1 fruit fly cellular context compared by ENCODE assay signal in genomic region chr3L:10678545-10679067, dm6.
TF ChIP-seq lines count a peak whose summit lies in the region.

No protein-coding gene starts in this region.

TF ChIP-seq in whole organism, embryonic, 481 proteins besides CTCF, POLR2A, EP300 and RAD21 (continued from another document and continues in another):
- TF ChIP-seq CG32767 (GFP tag; IDR thresholded peaks at IDR 0.05; lab: Robert Waterston, UW): peak; percentile 94
- TF ChIP-seq ac (GFP tag; optimal IDR thresholded peaks at IDR 0.05; lab: Kevin White, UChicago): peak; percentile 71
- peak; percentile 91 for TF ChIP-seq Awh (GFP tag; IDR thresholded peaks at IDR 0.05; lab: Robert Waterston, UW)
- TF ChIP-seq CG7786 (GFP tag; optimal IDR thresholded peaks at IDR 0.05; lab: Kevin White, UChicago): peak; percentile 87
- no peak for TF ChIP-seq D (optimal IDR thresholded peaks at IDR 0.05; lab: Kevin White, UChicago)
- peak; percentile 96 for TF ChIP-seq D (GFP tag; optimal IDR thresholded peaks at IDR 0.05; lab: Kevin White, UChicago)
- peak; percentile 86 for TF ChIP-seq ind (GFP tag; optimal IDR thresholded peaks at IDR 0.05; lab: Kevin White, UChicago)
- peak; percentile 76 for TF ChIP-seq p53 (GFP tag; optimal IDR thresholded peaks at IDR 0.05; lab: Kevin White, UChicago)
- TF ChIP-seq ems (GFP tag; optimal IDR thresholded peaks at IDR 0.05; lab: Kevin White, UChicago): peak; percentile 89
- peak; percentile 96 for TF ChIP-seq bcd (GFP tag; optimal IDR thresholded peaks at IDR 0.05; lab: Kevin White, UChicago)
- peak; percentile 20 for TF ChIP-seq luna (GFP tag; optimal IDR thresholded peaks at IDR 0.05; lab: Kevin White, UChicago)
- peak in 1 of 2 experiments; percentile 75 for TF ChIP-seq insv (GFP tag; optimal IDR thresholded peaks at IDR 0.05; lab: Kevin White, UChicago)
- no peak for TF ChIP-seq Opbp (GFP tag; IDR thresholded peaks at IDR 0.05; lab: Robert Waterston, UW; ENCODE audit: partially characterized antibody)
- TF ChIP-seq prd (optimal IDR thresholded peaks at IDR 0.05; lab: Kevin White, UChicago): no peak
- peak; percentile 95 for TF ChIP-seq prd (GFP tag; IDR thresholded peaks at IDR 0.05; lab: Robert Waterston, UW)
- TF ChIP-seq PHDP (tag; optimal IDR thresholded peaks at IDR 0.05; lab: Kevin White, UChicago): peak; percentile 94
- TF ChIP-seq ab (GFP tag; optimal IDR thresholded peaks at IDR 0.05; lab: Kevin White, UChicago): no peak
- TF ChIP-seq ap (GFP tag; IDR thresholded peaks at IDR 0.05; lab: Robert Waterston, UW): peak; percentile 93
- TF ChIP-seq Doc3 (GFP tag; IDR thresholded peaks at IDR 0.05; lab: Robert Waterston, UW; ENCODE audit: partially characterized antibody): no peak
- peak; percentile 94 for TF ChIP-seq CG17359 (tag; optimal IDR thresholded peaks at IDR 0.05; lab: Kevin White, UChicago)
- peak; percentile 68 for TF ChIP-seq Bdp1 (GFP tag; optimal IDR thresholded peaks at IDR 0.05; lab: Kevin White, UChicago)
- peak; percentile 96 for TF ChIP-seq lab (GFP tag; optimal IDR thresholded peaks at IDR 0.05; lab: Kevin White, UChicago)
- no peak for TF ChIP-seq usp (GFP tag; optimal IDR thresholded peaks at IDR 0.05; lab: Kevin White, UChicago)
- TF ChIP-seq sim (GFP tag; IDR thresholded peaks at IDR 0.05; lab: Robert Waterston, UW): peak; percentile 81
- TF ChIP-seq Asciz (GFP tag; optimal IDR thresholded peaks at IDR 0.05; lab: Kevin White, UChicago): peak; percentile 95
- peak; percentile 85 for TF ChIP-seq CG9609 (GFP tag; optimal IDR thresholded peaks at IDR 0.05; lab: Kevin White, UChicago)
- TF ChIP-seq tap (tag; optimal IDR thresholded peaks at IDR 0.05; lab: Kevin White, UChicago): peak; percentile 93
- peak; percentile 92 for TF ChIP-seq CG15601 (tag; optimal IDR thresholded peaks at IDR 0.05; lab: Kevin White, UChicago)
- TF ChIP-seq chm (GFP tag; IDR thresholded peaks at IDR 0.05; lab: Robert Waterston, UW): peak; percentile 88
- peak; percentile 67 for TF ChIP-seq gcm2 (GFP tag; optimal IDR thresholded peaks at IDR 0.05; lab: Kevin White, UChicago)
- TF ChIP-seq CG4282 (GFP tag; optimal IDR thresholded peaks at IDR 0.05; lab: Kevin White, UChicago): peak; percentile 9
- TF ChIP-seq CG7987 (GFP tag; optimal IDR thresholded peaks at IDR 0.05; lab: Kevin White, UChicago): peak; percentile 85
- TF ChIP-seq BtbVII (GFP tag; optimal IDR thresholded peaks at IDR 0.05; lab: Kevin White, UChicago): peak; percentile 95
- TF ChIP-seq Deaf1 (tag; optimal IDR thresholded peaks at IDR 0.05; lab: Kevin White, UChicago): peak; percentile 81
- no peak for TF ChIP-seq sna (GFP tag; IDR thresholded peaks at IDR 0.05; lab: Robert Waterston, UW; ENCODE audit: partially characterized antibody)
- TF ChIP-seq CG30020 (tag; optimal IDR thresholded peaks at IDR 0.05; lab: Kevin White, UChicago): peak; percentile 83
- TF ChIP-seq fd3F (GFP tag; optimal IDR thresholded peaks at IDR 0.05; lab: Kevin White, UChicago): peak; percentile 86
- TF ChIP-seq eve (GFP tag; optimal IDR thresholded peaks at IDR 0.05; lab: Kevin White, UChicago): peak in 1 of 2 experiments; percentile 94
- TF ChIP-seq psq (GFP tag; optimal IDR thresholded peaks at IDR 0.05; lab: Kevin White, UChicago): peak; percentile 63
- peak; percentile 98 for TF ChIP-seq Sox100B (GFP tag; optimal IDR thresholded peaks at IDR 0.05; lab: Kevin White, UChicago)
- peak; percentile 70 for TF ChIP-seq MTF-1 (GFP tag; optimal IDR thresholded peaks at IDR 0.05; lab: Kevin White, UChicago; ENCODE audit: borderline replicate concordance)
- TF ChIP-seq az2 (GFP tag; optimal IDR thresholded peaks at IDR 0.05; lab: Kevin White, UChicago): peak; percentile 90
- TF ChIP-seq cwo (GFP tag; optimal IDR thresholded peaks at IDR 0.05; lab: Kevin White, UChicago): peak; percentile 94
- peak; percentile 94 for TF ChIP-seq caup (GFP tag; optimal IDR thresholded peaks at IDR 0.05; lab: Kevin White, UChicago; ENCODE audit: severe bottlenecking)
- peak; percentile 99 for TF ChIP-seq CG18262 (tag; optimal IDR thresholded peaks at IDR 0.05; lab: Kevin White, UChicago)
- TF ChIP-seq CG12659 (GFP tag; optimal IDR thresholded peaks at IDR 0.05; lab: Kevin White, UChicago): peak; percentile 96
- TF ChIP-seq Tbp (GFP tag; optimal IDR thresholded peaks at IDR 0.05; lab: Kevin White, UChicago): no peak
- peak; percentile 93 for TF ChIP-seq D19A (tag; optimal IDR thresholded peaks at IDR 0.05; lab: Kevin White, UChicago)
- TF ChIP-seq CG13287 (GFP tag; IDR thresholded peaks at IDR 0.05; lab: Robert Waterston, UW; ENCODE audit: partially characterized antibody): no peak
- TF ChIP-seq CG11247 (GFP tag; IDR thresholded peaks at IDR 0.05; lab: Robert Waterston, UW): peak; percentile 83
- peak; percentile 42 for TF ChIP-seq yki (optimal IDR thresholded peaks at IDR 0.05; lab: Kevin White, UChicago)
- TF ChIP-seq lbe (GFP tag; optimal IDR thresholded peaks at IDR 0.05; lab: Kevin White, UChicago): no peak
- TF ChIP-seq CG14667 (GFP tag; IDR thresholded peaks at IDR 0.05; lab: Robert Waterston, UW): peak; percentile 91
- TF ChIP-seq MBD-R2 (GFP tag; IDR thresholded peaks at IDR 0.05; lab: Robert Waterston, UW): peak; percentile 76
- peak; percentile 90 for TF ChIP-seq Aef1 (GFP tag; IDR thresholded peaks at IDR 0.05; lab: Robert Waterston, UW)
- TF ChIP-seq ftz-f1 (GFP tag; optimal IDR thresholded peaks at IDR 0.05; lab: Kevin White, UChicago): peak; percentile 48
- TF ChIP-seq Ravus (GFP tag; IDR thresholded peaks at IDR 0.05; lab: Robert Waterston, UW): peak; percentile 83
- peak; percentile 82 for TF ChIP-seq Mad (GFP tag; optimal IDR thresholded peaks at IDR 0.05; lab: Kevin White, UChicago)
- TF ChIP-seq CG10267 (tag; optimal IDR thresholded peaks at IDR 0.05; lab: Kevin White, UChicago): peak; percentile 92
- peak; percentile 84 for TF ChIP-seq trem (tag; optimal IDR thresholded peaks at IDR 0.05; lab: Kevin White, UChicago)
- TF ChIP-seq CG11085 (GFP tag; IDR thresholded peaks at IDR 0.05; lab: Robert Waterston, UW): no peak; the same call in none of the 2 replicates
- TF ChIP-seq sob (GFP tag; IDR thresholded peaks at IDR 0.05; lab: Robert Waterston, UW): peak; percentile 86
- TF ChIP-seq CG3726 (GFP tag; IDR thresholded peaks at IDR 0.05; lab: Robert Waterston, UW): peak; percentile 89; the same call in 1 of the 3 replicates
- peak; percentile 82 for TF ChIP-seq gce (GFP tag; IDR thresholded peaks at IDR 0.05; lab: Robert Waterston, UW)
- TF ChIP-seq Sry-β (GFP tag; optimal IDR thresholded peaks at IDR 0.05; lab: Kevin White, UChicago): peak; percentile 61
- TF ChIP-seq tna (GFP tag; IDR thresholded peaks at IDR 0.05; lab: Robert Waterston, UW; ENCODE audit: partially characterized antibody): no peak
- no peak for TF ChIP-seq unc-4 (GFP tag; IDR thresholded peaks at IDR 0.05; lab: Robert Waterston, UW; ENCODE audit: partially characterized antibody)
- TF ChIP-seq CG5953 (GFP tag; IDR thresholded peaks at IDR 0.05; lab: Robert Waterston, UW): peak; percentile 87
- peak; percentile 86 for TF ChIP-seq sens-2 (GFP tag; IDR thresholded peaks at IDR 0.05; lab: Robert Waterston, UW)
- peak; percentile 96 for TF ChIP-seq CG2120 (GFP tag; optimal IDR thresholded peaks at IDR 0.05; lab: Kevin White, UChicago)
- TF ChIP-seq CG8290 (GFP tag; optimal IDR thresholded peaks at IDR 0.05; lab: Kevin White, UChicago): peak; percentile 79
- peak; percentile 65 to 82 for TF ChIP-seq CG8290 (tag; optimal IDR thresholded peaks at IDR 0.05; lab: Kevin White, UChicago)
- TF ChIP-seq CG9876 (GFP tag; optimal IDR thresholded peaks at IDR 0.05; lab: Kevin White, UChicago): peak; percentile 26
- peak; percentile 67 for TF ChIP-seq CG33213 (GFP tag; optimal IDR thresholded peaks at IDR 0.05; lab: Kevin White, UChicago)
- no peak for TF ChIP-seq Sin3A (optimal IDR thresholded peaks at IDR 0.05; lab: Kevin White, UChicago)
- peak; percentile 91 for TF ChIP-seq CG12219 (GFP tag; optimal IDR thresholded peaks at IDR 0.05; lab: Kevin White, UChicago)
- TF ChIP-seq CG6813 (GFP tag; optimal IDR thresholded peaks at IDR 0.05; lab: Kevin White, UChicago): peak; percentile 89
- TF ChIP-seq sqz (GFP tag; optimal IDR thresholded peaks at IDR 0.05; lab: Kevin White, UChicago): peak; percentile 88
- TF ChIP-seq CG7963 (GFP tag; IDR thresholded peaks at IDR 0.05; lab: Robert Waterston, UW; ENCODE audit: partially characterized antibody): no peak
- peak; percentile 96 for TF ChIP-seq CG17361 (GFP tag; IDR thresholded peaks at IDR 0.05; lab: Robert Waterston, UW)
- peak; percentile 79 for TF ChIP-seq Jarid2 (GFP tag; optimal IDR thresholded peaks at IDR 0.05; lab: Kevin White, UChicago)
- TF ChIP-seq Eip74EF (GFP tag; optimal IDR thresholded peaks at IDR 0.05; lab: Kevin White, UChicago): peak in 1 of 2 experiments; percentile 97
- TF ChIP-seq bab2 (GFP tag; optimal IDR thresholded peaks at IDR 0.05; lab: Kevin White, UChicago): peak; percentile 88
- TF ChIP-seq mirr (GFP tag; optimal IDR thresholded peaks at IDR 0.05; lab: Kevin White, UChicago): peak; percentile 83
- TF ChIP-seq ci (GFP tag; IDR thresholded peaks at IDR 0.05; lab: Robert Waterston, UW): no peak; the same call in none of the 3 replicates
- TF ChIP-seq CG7745 (tag; optimal IDR thresholded peaks at IDR 0.05; lab: Kevin White, UChicago): peak; percentile 22
- TF ChIP-seq Doc2 (GFP tag; IDR thresholded peaks at IDR 0.05; lab: Robert Waterston, UW): no peak
- peak; percentile 90 for TF ChIP-seq croc (GFP tag; conservative IDR thresholded peaks at IDR 0.05; lab: Robert Waterston, UW)
- no peak for TF ChIP-seq CG6791 (GFP tag; IDR thresholded peaks at IDR 0.05; lab: Robert Waterston, UW; ENCODE audit: partially characterized antibody)
- peak; percentile 93 for TF ChIP-seq Hsf (GFP tag; optimal IDR thresholded peaks at IDR 0.05; lab: Kevin White, UChicago)
- peak; percentile 34; the same call in 1 of the 3 replicates for TF ChIP-seq CG34224 (GFP tag; IDR thresholded peaks at IDR 0.05; lab: Robert Waterston, UW; ENCODE audit: partially characterized antibody)
- peak; percentile 94 for TF ChIP-seq CG7372 (GFP tag; IDR thresholded peaks at IDR 0.05; lab: Robert Waterston, UW)
- TF ChIP-seq maf-S (GFP tag; optimal IDR thresholded peaks at IDR 0.05; lab: Kevin White, UChicago): peak; percentile 88
- peak; percentile 77 for TF ChIP-seq jing (GFP tag; optimal IDR thresholded peaks at IDR 0.05; lab: Kevin White, UChicago)
- peak; percentile 2 for TF ChIP-seq CG17186 (GFP tag; optimal IDR thresholded peaks at IDR 0.05; lab: Kevin White, UChicago)
- TF ChIP-seq vvl (GFP tag; IDR thresholded peaks at IDR 0.05; lab: Robert Waterston, UW): peak; percentile 97
- peak; percentile 83 for TF ChIP-seq grn (GFP tag; optimal IDR thresholded peaks at IDR 0.05; lab: Kevin White, UChicago)
- peak; percentile 80 for TF ChIP-seq fu2 (GFP tag; optimal IDR thresholded peaks at IDR 0.05; lab: Kevin White, UChicago)
- TF ChIP-seq corto (GFP tag; optimal IDR thresholded peaks at IDR 0.05; lab: Kevin White, UChicago): no peak
- peak; percentile 83 for TF ChIP-seq CG10654 (GFP tag; optimal IDR thresholded peaks at IDR 0.05; lab: Kevin White, UChicago)
- no peak for TF ChIP-seq sc (optimal IDR thresholded peaks at IDR 0.05; lab: Kevin White, UChicago)
- TF ChIP-seq sc (GFP tag; optimal IDR thresholded peaks at IDR 0.05; lab: Kevin White, UChicago): peak; percentile 86
- peak; percentile 96 for TF ChIP-seq CG10543 (GFP tag; optimal IDR thresholded peaks at IDR 0.05; lab: Kevin White, UChicago)
- peak; percentile 95 for TF ChIP-seq nau (GFP tag; optimal IDR thresholded peaks at IDR 0.05; lab: Kevin White, UChicago)
- TF ChIP-seq Taf1 (GFP tag; IDR thresholded peaks at IDR 0.05; lab: Robert Waterston, UW): peak; percentile 74; the same call in 1 of the 2 replicates
- TF ChIP-seq CG5245 (GFP tag; optimal IDR thresholded peaks at IDR 0.05; lab: Kevin White, UChicago): peak; percentile 67
- peak; percentile 74 for TF ChIP-seq CG1647 (GFP tag; optimal IDR thresholded peaks at IDR 0.05; lab: Kevin White, UChicago)
- TF ChIP-seq aop (GFP tag; IDR thresholded peaks at IDR 0.05; lab: Robert Waterston, UW): no peak
- TF ChIP-seq CG4424 (GFP tag; optimal IDR thresholded peaks at IDR 0.05; lab: Kevin White, UChicago): peak; percentile 91
- peak; percentile 67 for TF ChIP-seq Hey (tag; optimal IDR thresholded peaks at IDR 0.05; lab: Kevin White, UChicago)
- TF ChIP-seq en (GFP tag; optimal IDR thresholded peaks at IDR 0.05; lab: Kevin White, UChicago): peak; percentile 88
- TF ChIP-seq Ets65A (GFP tag; lab: Kevin White, UChicago): peak; percentile 98
- TF ChIP-seq rib (GFP tag; IDR thresholded peaks at IDR 0.05; lab: Robert Waterston, UW): peak; percentile 85
- TF ChIP-seq hkb (optimal IDR thresholded peaks at IDR 0.05; lab: Kevin White, UChicago): no peak
- peak; percentile 95 for TF ChIP-seq hkb (GFP tag; IDR thresholded peaks at IDR 0.05; lab: Robert Waterston, UW)
- TF ChIP-seq NFAT (GFP tag; IDR thresholded peaks at IDR 0.05; lab: Robert Waterston, UW): peak; percentile 81
- TF ChIP-seq nom (GFP tag; optimal IDR thresholded peaks at IDR 0.05; lab: Kevin White, UChicago): peak; percentile 78
- TF ChIP-seq knrl (GFP tag; IDR thresholded peaks at IDR 0.05; lab: Robert Waterston, UW; ENCODE audit: partially characterized antibody): no peak
- peak; percentile 94 for TF ChIP-seq CG6854 (GFP tag; optimal IDR thresholded peaks at IDR 0.05; lab: Kevin White, UChicago)
- TF ChIP-seq disco-r (GFP tag; optimal IDR thresholded peaks at IDR 0.05; lab: Kevin White, UChicago): peak; percentile 91
- TF ChIP-seq CG15011 (GFP tag; optimal IDR thresholded peaks at IDR 0.05; lab: Kevin White, UChicago): peak; percentile 94
- TF ChIP-seq scrt (GFP tag; optimal IDR thresholded peaks at IDR 0.05; lab: Kevin White, UChicago): peak; percentile 90
- no peak; the same call in 1 of the 2 replicates for TF ChIP-seq CG3847 (GFP tag; IDR thresholded peaks at IDR 0.05; lab: Robert Waterston, UW)
- peak; percentile 92 for TF ChIP-seq slp2 (GFP tag; optimal IDR thresholded peaks at IDR 0.05; lab: Kevin White, UChicago)
- peak; percentile 91 for TF ChIP-seq Mrtf (GFP tag; IDR thresholded peaks at IDR 0.05; lab: Robert Waterston, UW)
- TF ChIP-seq lilli (GFP tag; optimal IDR thresholded peaks at IDR 0.05; lab: Kevin White, UChicago): peak; percentile 94
- no peak for TF ChIP-seq CG2129 (GFP tag; IDR thresholded peaks at IDR 0.05; lab: Robert Waterston, UW; ENCODE audit: partially characterized antibody)
- TF ChIP-seq fd96Cb (tag; optimal IDR thresholded peaks at IDR 0.05; lab: Kevin White, UChicago): peak; percentile 93
- TF ChIP-seq Chrac-16 (GFP tag; optimal IDR thresholded peaks at IDR 0.05; lab: Kevin White, UChicago): peak; percentile 87
- peak; percentile 94 for TF ChIP-seq esg (GFP tag; conservative IDR thresholded peaks at IDR 0.05; lab: Robert Waterston, UW)
